Worm (Caenorhabditis elegans) whole organism, young adult: Measurements from ENCODE around the gene B0024.15.
A peak's percentile ranks its signal among the peaks of the same experiment; 100 is the strongest.

Experiments
- B0019.2 ChIP-seq: fragments of 200-800 bp; sonication (Bioruptor generic); conservative IDR thresholded peaks from 2 replicates; pipeline ENCODE4 v1.3.6; 2022; ENCODE audit warnings: missing genetic modification reagents, missing genetic modification characterization, missing compliant biosample characterization
- B0035.1 ChIP-seq: sonication (generic microtip); optimal IDR thresholded peaks from 2 replicates; lab custom pipeline; 2016; ENCODE audit warnings: missing genetic modification characterization, mild to moderate bottlenecking, missing compliant biosample characterization, missing genotype, missing genetic modification reagents
- B0336.3 ChIP-seq: fragments of 200-800 bp; sonication (Bioruptor generic); IDR thresholded peaks from 2 replicates; pipeline ENCODE4 v1.3.6; 2022; ENCODE audit warnings: missing genetic modification characterization, missing compliant biosample characterization
- F49E8.2 ChIP-seq: sonication (generic microtip); optimal IDR thresholded peaks from 3 replicates; lab custom pipeline; 2017; ENCODE audit warnings: missing genetic modification characterization, mild to moderate bottlenecking, missing compliant biosample characterization, antibody characterized with exemption, moderate library complexity; ENCODE audit not compliant: insufficient read depth
- F57A8.1 ChIP-seq: fragments of 200-800 bp; sonication (Bioruptor generic); optimal IDR thresholded peaks from 2 replicates; lab custom pipeline; 2018; ENCODE audit warnings: mild to moderate bottlenecking, missing genetic modification characterization, moderate library complexity, missing compliant biosample characterization
- T26A5.8 ChIP-seq: sonication (generic microtip); optimal IDR thresholded peaks from 2 replicates; lab custom pipeline; 2016; ENCODE audit warnings: missing genetic modification characterization, missing compliant biosample characterization
- ZK185.1 ChIP-seq: sonication (generic microtip); optimal IDR thresholded peaks from 2 replicates; lab custom pipeline; 2016; ENCODE audit warnings: mild to moderate bottlenecking, missing genetic modification characterization, missing compliant biosample characterization; ENCODE audit not compliant: poor library complexity, severe bottlenecking
- akir-1 ChIP-seq: fragments of 200-800 bp; sonication (Bioruptor generic); optimal IDR thresholded peaks from 2 replicates; lab custom pipeline; 2018; ENCODE audit warnings: mild to moderate bottlenecking, missing genetic modification characterization, moderate library complexity, missing compliant biosample characterization
- aptf-2 ChIP-seq: fragments of 200-800 bp; sonication (Bioruptor generic); conservative IDR thresholded peaks from 2 replicates; pipeline ENCODE4 v1.3.6; 2022; ENCODE audit warnings: missing genetic modification reagents, missing genetic modification characterization, missing compliant biosample characterization
- atf-7 ChIP-seq: sonication (generic microtip); optimal IDR thresholded peaks from 2 replicates; lab custom pipeline; 2017; ENCODE audit warnings: mild to moderate bottlenecking, missing genetic modification characterization, missing compliant biosample characterization
- attf-3 ChIP-seq: fragments of 200-800 bp; sonication (Bioruptor generic); conservative IDR thresholded peaks from 2 replicates; pipeline ENCODE4 v1.3.6; 2022; ENCODE audit warnings: missing genetic modification reagents, missing genetic modification characterization, missing compliant biosample characterization
- bed-2 ChIP-seq: fragments of 200-800 bp; sonication (Bioruptor generic); IDR thresholded peaks from 2 replicates; pipeline ENCODE4 v1.3.6; 2022; ENCODE audit warnings: missing genetic modification reagents, missing genetic modification characterization, missing compliant biosample characterization
- ccch-3 ChIP-seq: fragments of 200-800 bp; sonication (Bioruptor generic); optimal IDR thresholded peaks from 2 replicates; lab custom pipeline; 2018; ENCODE audit warnings: mild to moderate bottlenecking, missing genetic modification characterization, missing compliant biosample characterization
- ceh-58 ChIP-seq: fragments of 200-800 bp; sonication (Bioruptor generic); IDR thresholded peaks from 2 replicates; pipeline ENCODE4 v1.3.6; 2022; ENCODE audit warnings: missing genetic modification characterization, missing compliant biosample characterization
- chd-7 ChIP-seq: sonication (generic microtip); optimal IDR thresholded peaks from 2 replicates; lab custom pipeline; 2016; ENCODE audit warnings: mild to moderate bottlenecking, missing genetic modification characterization, moderate library complexity, missing compliant biosample characterization
- ekl-4 ChIP-seq: fragments of 200-800 bp; sonication (Bioruptor generic); IDR thresholded peaks from 2 replicates; pipeline ENCODE4 v1.3.6; 2022; ENCODE audit warnings: missing genetic modification reagents, missing genetic modification characterization, missing compliant biosample characterization
- let-607 ChIP-seq, 2 experiments: fragments of 200-800 bp in 1 of 2; sonication (Bioruptor generic) in 1 of 2; sonication (generic microtip) in 1 of 2; optimal IDR thresholded peaks; 2 replicates each; lab custom pipeline; 2016 to 2018; ENCODE audit warnings: mild to moderate bottlenecking in 2 of 2, missing compliant biosample characterization in 2 of 2, missing genetic modification characterization in 2 of 2, moderate library complexity in 2 of 2, missing genotype in 1 of 2
- lin-35 ChIP-seq, 3 experiments: fragments of 150-350 bp in 2 of 3; sonication (generic microtip) in 1 of 3; optimal IDR thresholded peaks; 2 replicates each; lab custom pipeline; 2014 to 2018; ENCODE audit warnings: missing biosample characterization in 3 of 3, missing genetic modification characterization in 3 of 3, missing genetic modification reagents in 3 of 3
- lin-40 ChIP-seq: sonication (generic microtip); optimal IDR thresholded peaks from 2 replicates; lab custom pipeline; 2016; ENCODE audit warnings: missing genetic modification characterization, mild to moderate bottlenecking, missing compliant biosample characterization, missing genotype, missing genetic modification reagents
- madf-6 ChIP-seq: fragments of 200-800 bp; sonication (Bioruptor generic); IDR thresholded peaks from 2 replicates; pipeline ENCODE4 v1.3.6; 2022; ENCODE audit warnings: missing genetic modification reagents, missing genetic modification characterization, missing compliant biosample characterization
- madf-8 ChIP-seq: fragments of 200-800 bp; sonication (Bioruptor generic); conservative IDR thresholded peaks from 2 replicates; pipeline ENCODE4 v1.3.6; 2022; ENCODE audit warnings: missing genetic modification reagents, missing genetic modification characterization, missing compliant biosample characterization
- nfyb-1 ChIP-seq: fragments of 200-800 bp; sonication (Bioruptor generic); IDR thresholded peaks from 2 replicates; pipeline ENCODE4 v1.3.6; 2022; ENCODE audit warnings: missing genetic modification reagents, missing genetic modification characterization, missing compliant biosample characterization
- nhr-80 ChIP-seq: sonication (generic microtip); optimal IDR thresholded peaks from 2 replicates; lab custom pipeline; 2016; ENCODE audit warnings: missing genetic modification characterization, missing compliant biosample characterization
- pbrm-1 ChIP-seq: fragments of 200-800 bp; sonication (Bioruptor generic); IDR thresholded peaks from 2 replicates; pipeline ENCODE4 v1.3.6; 2022; ENCODE audit warnings: missing genetic modification reagents, missing genetic modification characterization, missing compliant biosample characterization
- pha-4 ChIP-seq: fragments of 150-350 bp; sonication (generic microtip); optimal IDR thresholded peaks from 2 replicates; lab custom pipeline; 2014; ENCODE audit warnings: missing biosample characterization, missing genetic modification reagents, missing genetic modification characterization
- repo-1 ChIP-seq: sonication (generic microtip); optimal IDR thresholded peaks from 2 replicates; lab custom pipeline; 2017; ENCODE audit warnings: mild to moderate bottlenecking, missing genetic modification characterization, missing compliant biosample characterization
- rpc-1 ChIP-seq, 2 experiments: fragments of 150-350 bp in 1 of 2; sonication (generic microtip) in 1 of 2; optimal IDR thresholded peaks; 2 replicates each; lab custom pipeline; 2014 to 2018; ENCODE audit warnings: missing biosample characterization in 1 of 2, missing genetic modification characterization in 1 of 2, missing genetic modification reagents in 1 of 2, missing genotype in 1 of 2
- sea-2 ChIP-seq: fragments of 200-800 bp; sonication (Bioruptor generic); IDR thresholded peaks from 2 replicates; pipeline ENCODE4 v1.3.6; 2022; ENCODE audit warnings: missing genetic modification characterization, missing compliant biosample characterization
- snpc-1.3 ChIP-seq: sonication (generic microtip); optimal IDR thresholded peaks from 2 replicates; lab custom pipeline; 2017; ENCODE audit warnings: missing genetic modification characterization, mild to moderate bottlenecking, missing compliant biosample characterization, antibody characterized with exemption, moderate library complexity, missing genotype, missing genetic modification reagents; ENCODE audit not compliant: insufficient read depth
- snpc-4 ChIP-seq, 5 experiments: fragments of 150-350 bp in 1 of 5; sonication (generic microtip) in 4 of 5; optimal IDR thresholded peaks; 2 replicates each; lab custom pipeline; 2014 to 2018; ENCODE audit warnings: missing genetic modification characterization in 5 of 5, missing biosample characterization in 3 of 5, antibody characterized with exemption in 2 of 5, mild to moderate bottlenecking in 2 of 5, missing compliant biosample characterization in 2 of 5, missing genotype in 2 of 5, moderate library complexity in 2 of 5, missing genetic modification reagents in 1 of 5
- unc-62 ChIP-seq: fragments of 150-350 bp; optimal IDR thresholded peaks from 2 replicates; lab custom pipeline; 2014; ENCODE audit warnings: missing biosample characterization, missing genetic modification reagents, missing genetic modification characterization
- zfh-2 ChIP-seq: fragments of 200-800 bp; sonication (Bioruptor generic); conservative IDR thresholded peaks from 2 replicates; pipeline ENCODE4 v1.3.6; 2022; ENCODE audit warnings: missing genetic modification reagents, missing genetic modification characterization, missing compliant biosample characterization
- ztf-26 ChIP-seq: sonication (generic microtip); optimal IDR thresholded peaks from 2 replicates; lab custom pipeline; 2017; ENCODE audit warnings: missing genetic modification characterization, missing compliant biosample characterization
- ztf-3 ChIP-seq: fragments of 200-800 bp; sonication (Bioruptor generic); optimal IDR thresholded peaks from 2 replicates; lab custom pipeline; 2018; ENCODE audit warnings: mild to moderate bottlenecking, missing genetic modification characterization, missing compliant biosample characterization

Gene B0024.15

ce11 chrV:10273837-10274236, 16.0 kb upstream of the B0024.15 start (continued):
- TF ChIP-seq nfyb-1 (GFP tag; lab: Robert Waterston, UW) (no peak; the same call in 1 of the 2 replicates), sea-2 (GFP tag; lab: Robert Waterston, UW) (no peak), attf-3 (GFP tag; lab: Robert Waterston, UW) (no peak), ekl-4 (GFP tag; lab: Robert Waterston, UW) (no peak), F49E8.2 (tag; lab: Kevin White, UChicago) (no peak), lin-40 (peak; percentile 39), B0019.2 (GFP tag; lab: Robert Waterston, UW) (no peak), snpc-1.3 (tag; lab: Kevin White, UChicago) (no peak), lin-35 (GFP tag; optimal IDR thresholded peaks at IDR 0.05; lab: Kevin White, UChicago) (peak in 1 of 3 experiments; percentile 45), chd-7 (tag; lab: Kevin White, UChicago) (no peak), pbrm-1 (GFP tag; lab: Robert Waterston, UW) (no peak)

ce11 chrV:10275619-10276018, 14.2 kb upstream of the B0024.15 start, which contains the start of gene Y22F5A.11:
TSS of gene Y22F5A.11 (minus strand) at chrV:10275646.
- TF ChIP-seq snpc-4 (GFP tag; optimal IDR thresholded peaks at IDR 0.05; lab: Kevin White, UChicago) (no peak), snpc-4 (tag; optimal IDR thresholded peaks at IDR 0.05; lab: Kevin White, UChicago) (peak in 2 of 4 experiments; percentile 2 to 68), repo-1 (tag; lab: Kevin White, UChicago) (no peak)

- TF ChIP-seq T26A5.8 (tag; lab: Kevin White, UChicago) (no peak), B0336.3 (GFP tag; lab: Robert Waterston, UW) (no peak), zfh-2 (GFP tag; lab: Robert Waterston, UW) (no peak), rpc-1 (optimal IDR thresholded peaks at IDR 0.05; lab: Kevin White, UChicago) (no peak), rpc-1 (tag; optimal IDR thresholded peaks at IDR 0.05; lab: Kevin White, UChicago) (no peak), B0035.1 (no peak), chd-7 (tag; lab: Kevin White, UChicago) (no peak)
These were observed 13.8 kb upstream of the B0024.15 start for ce11 chrV:10276038-10276437.

- TF ChIP-seq ZK185.1 = peak; percentile 13
- TF ChIP-seq bed-2 (GFP tag; lab: Robert Waterston, UW) = no peak
- TF ChIP-seq nhr-80 (tag; lab: Kevin White, UChicago) = peak; percentile 70
- TF ChIP-seq madf-6 (GFP tag; lab: Robert Waterston, UW) = no peak
These were observed 12.3 kb upstream of the B0024.15 start, which contains the start of gene lys-1 for ce11 chrV:10277579-10277978. TSS of gene lys-1 (plus strand) at chrV:10277904.

ce11 chrV:10280112-10280511, 9.7 kb upstream of the B0024.15 start:
- TF ChIP-seq let-607 (tag; optimal IDR thresholded peaks at IDR 0.05; lab: Kevin White, UChicago) (no peak), nhr-80 (tag; lab: Kevin White, UChicago) (peak; percentile 43)
- TF ChIP-seq, all 124 proteins: peak for 1

ce11 chrV:10281374-10281773, 8.5 kb upstream of the B0024.15 start, which contains the start of gene lys-2:
TSS of gene lys-2 (minus strand) at chrV:10281474.
- no peak for TF ChIP-seq madf-8 (GFP tag; lab: Robert Waterston, UW)
- TF ChIP-seq akir-1 (GFP tag; lab: Kevin White, UChicago) = no peak
- TF ChIP-seq ccch-3 (GFP tag; lab: Kevin White, UChicago) = no peak
- no peak for TF ChIP-seq ztf-3
- TF ChIP-seq aptf-2 (GFP tag; lab: Robert Waterston, UW) = no peak
- no peak for TF ChIP-seq pha-4 (tag; lab: Kevin White, UChicago)
- no peak for TF ChIP-seq ztf-26 (tag; lab: Kevin White, UChicago)
- no peak for TF ChIP-seq atf-7 (tag; lab: Kevin White, UChicago)
- no peak for TF ChIP-seq ceh-58 (GFP tag; lab: Robert Waterston, UW)
- peak; percentile 12 for TF ChIP-seq unc-62 (GFP tag; lab: Kevin White, UChicago)
- peak; percentile 82 for TF ChIP-seq nhr-80 (tag; lab: Kevin White, UChicago)
- no peak for TF ChIP-seq F57A8.1
- TF ChIP-seq repo-1 (tag; lab: Kevin White, UChicago) = no peak
